Worm (Caenorhabditis elegans) whole organism, early embryonic: ENCODE data around the gene gly-3.

ENCODE experiments used
- B0310.2 ChIP-seq: sonication (generic microtip); optimal IDR thresholded peaks from 2 replicates; lab custom pipeline; 2016; ENCODE audit warnings: mild to moderate bottlenecking, missing genetic modification characterization, missing compliant biosample characterization
- F13C5.2 ChIP-seq: sonication (generic microtip); optimal IDR thresholded peaks from 2 replicates; lab custom pipeline; 2017; ENCODE audit warnings: mild to moderate bottlenecking, missing genetic modification characterization, inconsistent platforms, missing compliant biosample characterization
- aly-1 ChIP-seq: sonication (generic microtip); optimal IDR thresholded peaks from 2 replicates; lab custom pipeline; 2016; ENCODE audit warnings: missing genetic modification characterization, missing compliant biosample characterization
- ama-1 ChIP-seq: fragments of 150-350 bp; optimal IDR thresholded peaks from 2 replicates; lab custom pipeline; 2014
- ceh-13 ChIP-seq: fragments of 200-800 bp; sonication (Bioruptor generic); optimal IDR thresholded peaks from 2 replicates; lab custom pipeline; 2018; ENCODE audit warnings: mild to moderate bottlenecking, missing genetic modification characterization, missing compliant biosample characterization
- ceh-36 ChIP-seq: sonication (generic microtip); optimal IDR thresholded peaks from 2 replicates; lab custom pipeline; 2016; ENCODE audit warnings: missing genetic modification characterization, inconsistent platforms, missing compliant biosample characterization
- ets-7 ChIP-seq: sonication (generic microtip); optimal IDR thresholded peaks from 2 replicates; lab custom pipeline; 2016; ENCODE audit warnings: missing genotype, missing genetic modification characterization, missing compliant biosample characterization
- flt-1 ChIP-seq: fragments of 200-800 bp; sonication (Bioruptor generic); IDR thresholded peaks from 2 replicates; pipeline ENCODE4 v1.3.6; 2022; ENCODE audit warnings: missing genetic modification characterization, missing compliant biosample characterization
- hmg-4 ChIP-seq: fragments of 200-800 bp; sonication (Bioruptor generic); optimal IDR thresholded peaks from 2 replicates; lab custom pipeline; 2018; ENCODE audit warnings: mild to moderate bottlenecking, missing genetic modification characterization, missing compliant biosample characterization
- hnd-1 ChIP-seq: sonication (generic microtip); optimal IDR thresholded peaks from 2 replicates; lab custom pipeline; 2016; ENCODE audit warnings: missing genetic modification characterization, missing compliant biosample characterization
- scrt-1 ChIP-seq: fragments of 200-800 bp; sonication (Bioruptor generic); IDR thresholded peaks from 2 replicates; pipeline ENCODE4 v1.3.6; 2022; ENCODE audit warnings: missing genetic modification characterization, missing compliant biosample characterization
- tbx-11 ChIP-seq: fragments of 200-800 bp; sonication (Bioruptor generic); IDR thresholded peaks from 2 replicates; pipeline ENCODE4 v1.3.6; 2022; ENCODE audit warnings: missing genetic modification characterization, missing compliant biosample characterization
- tbx-37 ChIP-seq: fragments of 200-800 bp; sonication (Bioruptor generic); conservative IDR thresholded peaks from 2 replicates; pipeline ENCODE4 v1.3.6; 2022; ENCODE audit warnings: missing genetic modification reagents, missing genetic modification characterization, missing compliant biosample characterization
- tra-4 ChIP-seq: sonication (generic microtip); optimal IDR thresholded peaks from 2 replicates; lab custom pipeline; 2017; ENCODE audit warnings: missing genetic modification characterization, missing compliant biosample characterization

ce11 chrIII:7889036-7889435 is 28.5 kb downstream of the gly-3 start:
- TF ChIP-seq hnd-1 (tag; lab: Kevin White, UChicago), result no peak
- TF ChIP-seq ceh-36 (tag; lab: Kevin White, UChicago), result no peak
- no peak for TF ChIP-seq flt-1 (GFP tag; lab: Robert Waterston, UW)
- no peak for TF ChIP-seq ama-1 (lab: Kevin White, UChicago)
- no peak for TF ChIP-seq ceh-13 (GFP tag; lab: Kevin White, UChicago)
- no peak for TF ChIP-seq F13C5.2 (tag; lab: Kevin White, UChicago)
- TF ChIP-seq scrt-1 (GFP tag; lab: Robert Waterston, UW), result no peak
- no peak for TF ChIP-seq tbx-11 (GFP tag; lab: Robert Waterston, UW)
- no peak for TF ChIP-seq hmg-4 (GFP tag; lab: Kevin White, UChicago)
- no peak for TF ChIP-seq tra-4 (tag; lab: Kevin White, UChicago)
- TF ChIP-seq tbx-37 (GFP tag; lab: Robert Waterston, UW), result no peak
- TF ChIP-seq B0310.2 (tag; lab: Kevin White, UChicago), result no peak
- TF ChIP-seq aly-1 (tag; lab: Kevin White, UChicago), result no peak
- TF ChIP-seq ets-7, result no peak
